Worm (Caenorhabditis elegans) whole organism, L1 larva: ENCODE data around the gene C01F1.5.

ENCODE experiments used
- C04F5.9 ChIP-seq: sonication (generic microtip); optimal IDR thresholded peaks from 2 replicates; lab custom pipeline; 2016; ENCODE audit warnings: missing genetic modification characterization, missing compliant biosample characterization
- C16A3.4 ChIP-seq: fragments of 150-350 bp; optimal IDR thresholded peaks from 2 replicates; lab custom pipeline; 2014; ENCODE audit warnings: missing biosample characterization, missing genetic modification characterization
- C34B4.2 ChIP-seq: sonication (generic microtip); optimal IDR thresholded peaks from 2 replicates; lab custom pipeline; 2017; ENCODE audit warnings: mild to moderate bottlenecking, missing genetic modification characterization, missing compliant biosample characterization
- F16B12.6 ChIP-seq: fragments of 150-350 bp; optimal IDR thresholded peaks from 2 replicates; lab custom pipeline; 2014; ENCODE audit warnings: missing biosample characterization, missing genetic modification characterization
- Y116A8C.19 ChIP-seq: sonication (generic microtip); optimal IDR thresholded peaks from 2 replicates; lab custom pipeline; 2016; ENCODE audit warnings: missing compliant biosample characterization, missing genetic modification characterization, borderline replicate concordance
- alr-1 ChIP-seq: fragments of 200-800 bp; sonication (Bioruptor generic); optimal IDR thresholded peaks from 2 replicates; lab custom pipeline; 2018; ENCODE audit warnings: borderline replicate concordance, mild to moderate bottlenecking, missing genetic modification characterization, missing compliant biosample characterization
- ama-1 ChIP-seq: fragments of 150-350 bp; optimal IDR thresholded peaks from 2 replicates; lab custom pipeline; 2014
- ceh-63 ChIP-seq: fragments of 200-800 bp; sonication (Bioruptor generic); optimal IDR thresholded peaks from 2 replicates; lab custom pipeline; 2018; ENCODE audit warnings: mild to moderate bottlenecking, missing genetic modification characterization, missing compliant biosample characterization
- ceh-90 ChIP-seq: sonication (generic microtip); optimal IDR thresholded peaks from 2 replicates; lab custom pipeline; 2016; ENCODE audit warnings: missing genetic modification characterization, missing compliant biosample characterization
- dsc-1 ChIP-seq: sonication (generic microtip); optimal IDR thresholded peaks from 2 replicates; lab custom pipeline; 2016; ENCODE audit warnings: mild to moderate bottlenecking, missing genetic modification characterization, missing compliant biosample characterization
- efl-1 ChIP-seq, 4 experiments: fragments of 150-350 bp; optimal IDR thresholded peaks in 3 of 4; peaks in 1 of 4; 1 replicate in 1 of 4; 2 replicates in 3 of 4; lab custom pipeline; 2014; ENCODE audit warnings: missing biosample characterization in 2 of 4, missing genetic modification characterization in 2 of 4, missing genetic modification reagents in 2 of 4
- efl-3 ChIP-seq: fragments of 200-800 bp; sonication (Bioruptor generic); optimal IDR thresholded peaks from 2 replicates; lab custom pipeline; 2018; ENCODE audit warnings: mild to moderate bottlenecking, missing genetic modification characterization, missing compliant biosample characterization
- egl-13 ChIP-seq: sonication (generic microtip); optimal IDR thresholded peaks from 2 replicates; lab custom pipeline; 2016; ENCODE audit warnings: missing genotype, missing genetic modification reagents, missing genetic modification characterization, missing compliant biosample characterization
- elt-2 ChIP-seq: sonication (generic microtip); optimal IDR thresholded peaks from 2 replicates; lab custom pipeline; 2016; ENCODE audit warnings: missing genetic modification characterization, mild to moderate bottlenecking, inconsistent platforms, missing compliant biosample characterization, missing genetic modification reagents
- elt-3 ChIP-seq, 6 experiments: fragments of 150-350 bp in 1 of 6; sonication (generic microtip); optimal IDR thresholded peaks; 2 replicates each; lab custom pipeline; 2017 to 2018; ENCODE audit warnings: missing biosample characterization in 6 of 6, missing genetic modification characterization in 6 of 6, inconsistent platforms in 1 of 6
- fkh-4 ChIP-seq: sonication (generic microtip); optimal IDR thresholded peaks from 2 replicates; lab custom pipeline; 2016; ENCODE audit warnings: missing compliant biosample characterization, missing genetic modification characterization, borderline replicate concordance
- fos-1 ChIP-seq: fragments of 150-350 bp; optimal IDR thresholded peaks from 2 replicates; lab custom pipeline; 2014; ENCODE audit warnings: missing biosample characterization, missing genetic modification characterization
- grh-1 ChIP-seq: fragments of 200-800 bp; sonication (Bioruptor generic); IDR thresholded peaks from 2 replicates; pipeline ENCODE4 v1.3.6; 2022; ENCODE audit warnings: missing genetic modification reagents, missing genetic modification characterization, missing compliant biosample characterization
- hlh-17 ChIP-seq: fragments of 200-800 bp; sonication (Bioruptor generic); optimal IDR thresholded peaks from 2 replicates; lab custom pipeline; 2018; ENCODE audit warnings: missing genetic modification characterization, mild to moderate bottlenecking, missing compliant biosample characterization, moderate library complexity, borderline replicate concordance
- hlh-4 ChIP-seq: sonication (generic microtip); optimal IDR thresholded peaks from 2 replicates; lab custom pipeline; 2016; ENCODE audit warnings: mild to moderate bottlenecking, missing genetic modification characterization, missing compliant biosample characterization
- irx-1 ChIP-seq: sonication (generic microtip); optimal IDR thresholded peaks from 2 replicates; lab custom pipeline; 2016; ENCODE audit warnings: missing genetic modification characterization, missing compliant biosample characterization
- isw-1 ChIP-seq: fragments of 200-800 bp; sonication (Bioruptor generic); IDR thresholded peaks from 2 replicates; pipeline ENCODE4 v1.3.6; 2022; ENCODE audit warnings: missing genetic modification characterization, missing compliant biosample characterization
- jun-1 ChIP-seq: fragments of 150-350 bp; optimal IDR thresholded peaks from 2 replicates; lab custom pipeline; 2014; ENCODE audit warnings: missing biosample characterization, missing genetic modification reagents, missing genetic modification characterization
- lin-14 ChIP-seq: fragments of 200-800 bp; sonication (Bioruptor generic); optimal IDR thresholded peaks from 2 replicates; lab custom pipeline; 2018; ENCODE audit warnings: mild to moderate bottlenecking, missing genetic modification characterization, moderate library complexity, missing compliant biosample characterization
- lin-39 ChIP-seq: fragments of 150-350 bp; optimal IDR thresholded peaks from 2 replicates; lab custom pipeline; 2014; ENCODE audit warnings: missing biosample characterization, missing genetic modification reagents, missing genetic modification characterization
- lir-3 ChIP-seq: sonication (generic microtip); optimal IDR thresholded peaks from 2 replicates; lab custom pipeline; 2016; ENCODE audit warnings: mild to moderate bottlenecking, missing genetic modification characterization, moderate library complexity, missing compliant biosample characterization; ENCODE audit not compliant: poor library complexity
- lsy-2 ChIP-seq, 2 experiments: fragments of 150-350 bp; optimal IDR thresholded peaks; 2 replicates each; lab custom pipeline; 2014; ENCODE audit warnings: missing biosample characterization in 2 of 2, missing genetic modification characterization in 2 of 2
- mab-9 ChIP-seq: fragments of 200-800 bp; sonication (Bioruptor generic); IDR thresholded peaks from 2 replicates; pipeline ENCODE4 v1.3.6; 2022; ENCODE audit warnings: missing genetic modification reagents, missing genetic modification characterization, missing compliant biosample characterization
- mdl-1 ChIP-seq, 2 experiments: fragments of 150-350 bp; optimal IDR thresholded peaks; 2 replicates each; lab custom pipeline; 2014 to 2017; ENCODE audit warnings: missing biosample characterization in 2 of 2, missing genetic modification characterization in 2 of 2, inconsistent platforms in 1 of 2
- mef-2 ChIP-seq: fragments of 150-350 bp; optimal IDR thresholded peaks from 2 replicates; lab custom pipeline; 2014; ENCODE audit warnings: missing biosample characterization, missing genetic modification characterization
- mep-1 ChIP-seq: fragments of 150-350 bp; optimal IDR thresholded peaks from 2 replicates; lab custom pipeline; 2014; ENCODE audit warnings: missing biosample characterization, missing genetic modification characterization
- nhr-19 ChIP-seq: fragments of 200-800 bp; sonication (Bioruptor generic); conservative IDR thresholded peaks from 2 replicates; pipeline ENCODE4 v1.3.6; 2022; ENCODE audit warnings: missing genetic modification characterization, missing compliant biosample characterization
- nhr-20 ChIP-seq: sonication (generic microtip); optimal IDR thresholded peaks from 2 replicates; lab custom pipeline; 2016; ENCODE audit warnings: mild to moderate bottlenecking, missing genetic modification characterization, missing compliant biosample characterization
- nhr-237 ChIP-seq: fragments of 150-350 bp; optimal IDR thresholded peaks from 2 replicates; lab custom pipeline; 2014; ENCODE audit warnings: missing biosample characterization, missing genetic modification characterization
- nhr-28 ChIP-seq: fragments of 150-350 bp; optimal IDR thresholded peaks from 2 replicates; lab custom pipeline; 2014; ENCODE audit warnings: missing biosample characterization, missing genetic modification characterization
- nhr-47 ChIP-seq: sonication (generic microtip); optimal IDR thresholded peaks from 2 replicates; lab custom pipeline; 2016; ENCODE audit warnings: mild to moderate bottlenecking, missing genetic modification characterization, moderate library complexity, missing compliant biosample characterization
- nhr-77 ChIP-seq: fragments of 150-350 bp; optimal IDR thresholded peaks from 2 replicates; lab custom pipeline; 2014; ENCODE audit warnings: missing biosample characterization, missing genetic modification characterization
- nhr-84 ChIP-seq: sonication (generic microtip); optimal IDR thresholded peaks from 2 replicates; lab custom pipeline; 2017; ENCODE audit warnings: missing biosample characterization, missing genetic modification characterization
- nhr-85 ChIP-seq: sonication (generic microtip); peaks from one replicate; lab custom pipeline; 2016; ENCODE audit warnings: missing genetic modification characterization, inconsistent platforms, missing compliant biosample characterization
- pag-3 ChIP-seq: sonication (generic microtip); optimal IDR thresholded peaks from 2 replicates; lab custom pipeline; 2017; ENCODE audit warnings: missing genetic modification characterization, mild to moderate bottlenecking, missing compliant biosample characterization, antibody characterized with exemption, borderline replicate concordance; ENCODE audit not compliant: insufficient read depth
- pax-3 ChIP-seq: fragments of 200-800 bp; sonication (Bioruptor generic); optimal IDR thresholded peaks from 2 replicates; lab custom pipeline; 2018; ENCODE audit warnings: mild to moderate bottlenecking, missing genetic modification characterization, moderate library complexity, missing compliant biosample characterization
- pqm-1 ChIP-seq: sonication (generic microtip); optimal IDR thresholded peaks from 3 replicates; lab custom pipeline; 2017; ENCODE audit warnings: missing biosample characterization, missing genetic modification characterization
- rnt-1 ChIP-seq: sonication (generic microtip); optimal IDR thresholded peaks from 2 replicates; lab custom pipeline; 2016; ENCODE audit warnings: mild to moderate bottlenecking, missing genetic modification characterization, moderate library complexity, missing compliant biosample characterization
- skn-1 ChIP-seq: fragments of 150-350 bp; optimal IDR thresholded peaks from 2 replicates; lab custom pipeline; 2014; ENCODE audit warnings: missing biosample characterization, missing genetic modification characterization
- snu-23 ChIP-seq: sonication (generic microtip); optimal IDR thresholded peaks from 2 replicates; lab custom pipeline; 2016; ENCODE audit warnings: missing genetic modification characterization, missing compliant biosample characterization
- sox-4 ChIP-seq: sonication (generic microtip); optimal IDR thresholded peaks from 2 replicates; lab custom pipeline; 2016; ENCODE audit warnings: missing genetic modification characterization, missing compliant biosample characterization
- sup-37 ChIP-seq: fragments of 200-800 bp; sonication (Bioruptor generic); optimal IDR thresholded peaks from 2 replicates; lab custom pipeline; 2018; ENCODE audit warnings: mild to moderate bottlenecking, missing genetic modification characterization, missing compliant biosample characterization
- tbx-2 ChIP-seq: sonication (generic microtip); optimal IDR thresholded peaks from 2 replicates; lab custom pipeline; 2016; ENCODE audit warnings: missing genetic modification characterization, missing compliant biosample characterization
- tlp-1 ChIP-seq: fragments of 150-350 bp; optimal IDR thresholded peaks from 2 replicates; lab custom pipeline; 2014; ENCODE audit warnings: missing biosample characterization, missing genetic modification characterization
- unc-130 ChIP-seq: fragments of 150-350 bp; optimal IDR thresholded peaks from 2 replicates; lab custom pipeline; 2017; ENCODE audit warnings: missing biosample characterization, missing genetic modification characterization, inconsistent platforms
- unc-30 ChIP-seq: sonication (generic microtip); optimal IDR thresholded peaks from 2 replicates; lab custom pipeline; 2017; ENCODE audit warnings: missing biosample characterization, missing genetic modification characterization
- unc-86 ChIP-seq: sonication (generic microtip); optimal IDR thresholded peaks from 2 replicates; lab custom pipeline; 2016; ENCODE audit warnings: missing genetic modification characterization, missing compliant biosample characterization

Gene C01F1.5

DNA sequence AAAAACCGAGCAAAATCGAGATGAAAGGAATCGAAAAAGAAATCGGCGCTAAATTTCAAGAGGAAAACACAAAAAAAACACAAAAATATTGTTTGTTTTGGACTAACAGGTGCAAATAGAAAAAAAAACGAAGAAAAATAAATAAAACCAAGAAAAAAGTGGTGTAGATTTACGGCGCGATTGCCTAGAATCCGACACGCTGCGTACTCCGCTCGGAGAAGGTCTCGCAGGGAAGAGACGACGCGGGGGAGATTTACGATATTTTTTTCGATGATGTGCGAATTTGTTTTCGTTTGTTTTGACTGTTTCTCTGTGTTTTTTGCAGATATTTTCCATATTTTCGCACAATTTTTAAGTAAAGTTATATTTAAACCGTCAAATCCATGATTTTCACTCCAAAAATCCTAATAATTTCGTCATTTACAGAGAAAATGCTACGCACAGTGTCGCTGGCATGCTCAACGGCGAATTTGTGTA is 17.6 kb upstream of the C01F1.5 start, which contains the start of gene sco-1 (continued):
- TF ChIP-seq unc-30 (no peak), pqm-1 (tag; lab: Kevin White, UChicago) (no peak), skn-1 (tag; lab: Kevin White, UChicago) (peak; percentile 95), mdl-1 (tag; optimal IDR thresholded peaks at IDR 0.05; lab: Kevin White, UChicago) (peak in 1 of 2 experiments; percentile 92), unc-86 (tag; lab: Kevin White, UChicago) (peak; percentile 97), mep-1 (tag; lab: Kevin White, UChicago) (peak; percentile 93), sox-4 (tag; lab: Kevin White, UChicago) (peak; percentile 95), egl-13 (tag; lab: Kevin White, UChicago) (peak; percentile 97), ceh-90 (tag; lab: Kevin White, UChicago) (peak; percentile 90), nhr-47 (tag; lab: Kevin White, UChicago) (peak; percentile 98), rnt-1 (peak; percentile 100), efl-3 (GFP tag; lab: Kevin White, UChicago) (peak; percentile 90), C16A3.4 (peak; percentile 93), sup-37 (GFP tag; lab: Kevin White, UChicago) (peak; percentile 93), F16B12.6 (tag; lab: Kevin White, UChicago) (peak; percentile 71), elt-2 (tag; lab: Kevin White, UChicago) (peak; percentile 99), tlp-1 (tag; lab: Kevin White, UChicago) (no peak), nhr-237 (tag; lab: Kevin White, UChicago) (peak; percentile 85), C34B4.2 (tag; lab: Kevin White, UChicago) (peak; percentile 79), mab-9 (peak; percentile 98), nhr-85 (tag; lab: Kevin White, UChicago) (peak; percentile 99), ama-1 (lab: Kevin White, UChicago) (peak; percentile 78), isw-1 (GFP tag; lab: Robert Waterston, UW) (peak; percentile 98), nhr-20 (peak; percentile 97), nhr-77 (tag; lab: Kevin White, UChicago) (peak; percentile 95), grh-1 (GFP tag; lab: Robert Waterston, UW) (peak; percentile 97), nhr-84 (tag; lab: Kevin White, UChicago) (no peak), fkh-4 (tag; lab: Kevin White, UChicago) (peak; percentile 99), lir-3 (tag; lab: Kevin White, UChicago) (peak; percentile 98), unc-130 (tag; lab: Kevin White, UChicago) (peak; percentile 92), alr-1 (tag; lab: Kevin White, UChicago) (no peak), fos-1 (tag; lab: Kevin White, UChicago) (peak; percentile 93), irx-1 (tag; lab: Kevin White, UChicago) (peak; percentile 97), dsc-1 (tag; lab: Kevin White, UChicago) (peak; percentile 98), efl-1 (optimal IDR thresholded peaks at IDR 0.05; lab: Kevin White, UChicago) (peak; percentile 93 to 95), efl-1 (GFP tag; optimal IDR thresholded peaks at IDR 0.05 in 1 of 2; lab: Kevin White, UChicago) (peak; percentile 84 to 99), tbx-2 (tag; lab: Kevin White, UChicago) (peak; percentile 98), pag-3 (tag; lab: Kevin White, UChicago) (no peak), Y116A8C.19 (tag; lab: Kevin White, UChicago) (peak; percentile 85), lsy-2 (tag; optimal IDR thresholded peaks at IDR 0.05; lab: Kevin White, UChicago) (peak; percentile 96 to 97), hlh-4 (peak; percentile 76), elt-3 (tag; optimal IDR thresholded peaks at IDR 0.05; lab: Kevin White, UChicago) (peak in 3 of 6 experiments; percentile 82 to 97 (median 94)), mef-2 (tag; lab: Kevin White, UChicago) (peak; percentile 34), lin-39 (tag; lab: Kevin White, UChicago) (peak; percentile 92), pax-3 (peak; percentile 96), nhr-19 (GFP tag; lab: Robert Waterston, UW) (peak; percentile 97), lin-14 (GFP tag; lab: Kevin White, UChicago) (peak; percentile 97), jun-1 (peak; percentile 93), snu-23 (GFP tag; lab: Kevin White, UChicago) (peak; percentile 99), C04F5.9 (tag; lab: Kevin White, UChicago) (peak; percentile 97), nhr-28 (tag; lab: Kevin White, UChicago) (peak; percentile 28), hlh-17 (GFP tag; lab: Kevin White, UChicago) (no peak), ceh-63 (GFP tag; lab: Kevin White, UChicago) (peak; percentile 85)
